Fruit fly (Drosophila melanogaster) S2 (cell line): ENCODE results near the gene CG7382.

Source experiments
- CG8478 ChIP-seq: fragments of >200 bp; optimal IDR thresholded peaks from 2 replicates; lab custom pipeline; 2018
- CTCF ChIP-seq, 2 experiments: fragments of >200 bp; optimal IDR thresholded peaks; 2 replicates each; lab custom pipeline; 2018

DNA sequence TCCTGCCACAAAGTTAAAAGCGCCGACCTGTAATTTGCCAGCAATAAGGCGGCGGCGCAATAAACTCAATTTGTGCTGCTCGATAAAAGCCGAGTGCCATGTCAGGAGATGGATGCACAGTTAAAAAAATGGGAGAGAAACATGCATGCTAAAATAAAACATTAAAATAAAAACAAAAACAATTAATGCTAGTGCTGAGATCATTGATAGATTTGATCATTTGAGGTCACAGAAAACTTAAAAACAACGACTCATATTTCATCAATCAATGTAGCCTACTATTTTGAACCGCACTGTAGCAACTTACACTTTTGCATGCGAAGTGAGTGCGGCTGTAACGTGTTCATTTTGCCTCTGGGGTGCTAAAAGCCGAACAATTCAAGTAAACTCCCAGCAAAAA, 36.6 kb downstream of the CG7382 start:
- TF ChIP-seq CTCF (optimal IDR thresholded peaks at IDR 0.05; lab: Kevin White, UChicago): no peak
- TF ChIP-seq CG8478 (lab: Kevin White, UChicago): no peak
